Fruit fly (Drosophila melanogaster) whole organism, embryonic: Measurements from ENCODE around the gene CG43401.
A peak's percentile ranks its signal among the peaks of the same experiment; 100 is the strongest.

Source experiments
- CG10959 ChIP-seq: fragments of 200-800 bp; sonication (Bioruptor generic); IDR thresholded peaks from 2 replicates; pipeline ENCODE4 v1.3.6; 2022; ENCODE audit warnings: missing biosample characterization, missing genetic modification characterization
- CG1233 ChIP-seq: fragments of 200-800 bp; sonication (Bioruptor generic); optimal IDR thresholded peaks from 4 replicates; lab custom pipeline; 2018; ENCODE audit warnings: missing biosample characterization, mild to moderate bottlenecking, missing genetic modification characterization
- CG12659 ChIP-seq: fragments of 200-800 bp; sonication (Bioruptor generic); optimal IDR thresholded peaks from 3 replicates; lab custom pipeline; 2017; ENCODE audit warnings: mild to moderate bottlenecking, missing biosample characterization, missing genetic modification reagents, missing genetic modification characterization
- CG15269 ChIP-seq: fragments of 200-800 bp; sonication (Bioruptor generic); optimal IDR thresholded peaks from 2 replicates; lab custom pipeline; 2018; ENCODE audit warnings: missing biosample characterization, mild to moderate bottlenecking, missing genetic modification characterization, moderate library complexity
- CG15514 ChIP-seq: fragments of 200-800 bp; sonication (Bioruptor generic); optimal IDR thresholded peaks from 3 replicates; lab custom pipeline; 2017; ENCODE audit warnings: missing biosample characterization, missing genetic modification characterization, mild to moderate bottlenecking, moderate library complexity, missing genetic modification reagents
- CG17568 ChIP-seq: fragments of 200-800 bp; sonication (Bioruptor generic); optimal IDR thresholded peaks from 2 replicates; lab custom pipeline; 2018; ENCODE audit warnings: missing biosample characterization, mild to moderate bottlenecking, missing genetic modification characterization, moderate library complexity
- CG30431 ChIP-seq: fragments of 200-800 bp; sonication (Bioruptor generic); optimal IDR thresholded peaks from 2 replicates; lab custom pipeline; 2017; ENCODE audit warnings: missing biosample characterization, missing genetic modification characterization
- CG33557 ChIP-seq: fragments of 200-800 bp; sonication (Bioruptor generic); optimal IDR thresholded peaks from 2 replicates; lab custom pipeline; 2019; ENCODE audit warnings: missing biosample characterization, mild to moderate bottlenecking, missing genetic modification characterization, moderate library complexity
- CG34422 ChIP-seq: fragments of 200-800 bp; sonication (Bioruptor generic); IDR thresholded peaks from 3 replicates; pipeline ENCODE4 v1.3.6; 2022; ENCODE audit warnings: missing biosample characterization, missing genetic modification characterization
- CG6689 ChIP-seq: fragments of 200-800 bp; sonication (Bioruptor generic); IDR thresholded peaks from 2 replicates; pipeline ENCODE4 v1.3.6; 2022; ENCODE audit warnings: missing biosample characterization, missing genetic modification characterization
- CG7271 ChIP-seq: fragments of 200-800 bp; sonication (Bioruptor generic); optimal IDR thresholded peaks from 2 replicates; lab custom pipeline; 2018; ENCODE audit warnings: missing biosample characterization, mild to moderate bottlenecking, missing genetic modification characterization, moderate library complexity
- CG7556 ChIP-seq: fragments of 200-800 bp; sonication (Bioruptor generic); optimal IDR thresholded peaks from 2 replicates; lab custom pipeline; 2017; ENCODE audit warnings: missing biosample characterization, mild to moderate bottlenecking, missing genetic modification characterization
- CG7839 ChIP-seq: fragments of 200-800 bp; sonication (Bioruptor generic); optimal IDR thresholded peaks from 3 replicates; lab custom pipeline; 2018; ENCODE audit warnings: missing biosample characterization, mild to moderate bottlenecking, missing genetic modification characterization, moderate library complexity
- CG8359 ChIP-seq: fragments of 200-800 bp; sonication (Bioruptor generic); optimal IDR thresholded peaks from 2 replicates; lab custom pipeline; 2017; ENCODE audit warnings: missing biosample characterization, mild to moderate bottlenecking, missing genetic modification characterization, borderline replicate concordance
- CG9437 ChIP-seq: fragments of 200-800 bp; sonication (Bioruptor generic); optimal IDR thresholded peaks from 2 replicates; lab custom pipeline; 2018; ENCODE audit warnings: missing biosample characterization, mild to moderate bottlenecking, missing genetic modification characterization
- D19A ChIP-seq: fragments of 200-800 bp; optimal IDR thresholded peaks from 3 replicates; lab custom pipeline; 2019; ENCODE audit warnings: missing biosample characterization, mild to moderate bottlenecking, missing genetic modification characterization, moderate library complexity
- Doc3 ChIP-seq: fragments of 200-800 bp; sonication (Bioruptor generic); IDR thresholded peaks from 3 replicates; pipeline ENCODE4 v1.3.6; 2022; ENCODE audit warnings: missing biosample characterization, missing genetic modification characterization; ENCODE audit not compliant: partially characterized antibody
- Fer2 ChIP-seq: fragments of 200-800 bp; sonication (Bioruptor generic); optimal IDR thresholded peaks from 2 replicates; lab custom pipeline; 2018; ENCODE audit warnings: missing biosample characterization, mild to moderate bottlenecking, missing genetic modification characterization, moderate library complexity
- Gsc ChIP-seq: fragments of 200-800 bp; sonication (Bioruptor generic); IDR thresholded peaks from 2 replicates; pipeline ENCODE4 v1.3.6; 2022; ENCODE audit warnings: missing biosample characterization, missing genetic modification characterization
- H15 ChIP-seq: fragments of 200-800 bp; sonication (Bioruptor generic); IDR thresholded peaks from 3 replicates; pipeline ENCODE4 v1.3.6; 2022; ENCODE audit warnings: missing biosample characterization, missing genetic modification characterization
- HLH54F ChIP-seq: fragments of 200-800 bp; sonication (Bioruptor generic); optimal IDR thresholded peaks from 3 replicates; lab custom pipeline; 2016; ENCODE audit warnings: missing biosample characterization, missing genetic modification characterization
- Hey ChIP-seq: fragments of 200-800 bp; sonication (Bioruptor generic); optimal IDR thresholded peaks from 3 replicates; lab custom pipeline; 2018; ENCODE audit warnings: missing biosample characterization, mild to moderate bottlenecking, missing genetic modification characterization
- Lpt ChIP-seq: fragments of >200 bp; optimal IDR thresholded peaks from 2 replicates; lab custom pipeline; 2018; ENCODE audit warnings: missing biosample characterization, missing genetic modification characterization
- Nf-YB ChIP-seq: fragments of 200-800 bp; sonication (Bioruptor generic); optimal IDR thresholded peaks from 3 replicates; lab custom pipeline; 2019; ENCODE audit warnings: missing biosample characterization, mild to moderate bottlenecking, missing genetic modification characterization, moderate library complexity
- NfI ChIP-seq: fragments of 200-800 bp; sonication (Bioruptor generic); optimal IDR thresholded peaks from 3 replicates; lab custom pipeline; 2018; ENCODE audit warnings: missing biosample characterization, mild to moderate bottlenecking, missing genetic modification characterization, moderate library complexity
- Opbp ChIP-seq: fragments of 200-800 bp; sonication (Bioruptor generic); IDR thresholded peaks from 3 replicates; pipeline ENCODE4 v1.3.6; 2022; ENCODE audit warnings: missing biosample characterization, missing genetic modification characterization; ENCODE audit not compliant: partially characterized antibody
- Optix ChIP-seq: fragments of 200-800 bp; sonication (Bioruptor generic); IDR thresholded peaks from 3 replicates; pipeline ENCODE4 v1.3.6; 2022; ENCODE audit warnings: missing biosample characterization, missing genetic modification characterization
- Poxn ChIP-seq: fragments of 200-800 bp; sonication (Bioruptor generic); IDR thresholded peaks from 2 replicates; pipeline ENCODE4 v1.3.6; 2022; ENCODE audit warnings: missing biosample characterization, missing genetic modification characterization
- Spps ChIP-seq: fragments of 200-800 bp; sonication (Bioruptor generic); optimal IDR thresholded peaks from 2 replicates; lab custom pipeline; 2018; ENCODE audit warnings: missing biosample characterization, mild to moderate bottlenecking, missing genetic modification characterization
- Sry-β ChIP-seq: fragments of 200-800 bp; sonication (Bioruptor generic); optimal IDR thresholded peaks from 2 replicates; lab custom pipeline; 2018; ENCODE audit warnings: missing biosample characterization, mild to moderate bottlenecking, missing genetic modification characterization, moderate library complexity
- Usf ChIP-seq: fragments of 200-800 bp; sonication (Bioruptor generic); optimal IDR thresholded peaks from 2 replicates; lab custom pipeline; 2017; ENCODE audit warnings: missing genotype, missing biosample characterization, missing genetic modification characterization
- dmrt11E ChIP-seq: fragments of 200-800 bp; sonication (Bioruptor generic); optimal IDR thresholded peaks from 3 replicates; lab custom pipeline; 2018; ENCODE audit warnings: missing biosample characterization, mild to moderate bottlenecking, missing genetic modification characterization, moderate library complexity
- eve ChIP-seq, 2 experiments: fragments of >200 bp; optimal IDR thresholded peaks; 2 replicates each; lab custom pipeline; 2017; ENCODE audit warnings: missing biosample characterization in 2 of 2, missing genetic modification characterization in 2 of 2
- exex ChIP-seq: fragments of 200-800 bp; sonication (Bioruptor generic); optimal IDR thresholded peaks from 4 replicates; lab custom pipeline; 2018; ENCODE audit warnings: missing biosample characterization, mild to moderate bottlenecking, missing genetic modification characterization, moderate library complexity
- fu2 ChIP-seq: fragments of 200-800 bp; sonication (Bioruptor generic); optimal IDR thresholded peaks from 2 replicates; lab custom pipeline; 2016; ENCODE audit warnings: missing biosample characterization, missing genetic modification characterization
- gcm2 ChIP-seq: fragments of 200-800 bp; sonication (Bioruptor generic); optimal IDR thresholded peaks from 2 replicates; lab custom pipeline; 2016; ENCODE audit warnings: missing biosample characterization, missing genetic modification characterization
- jumu ChIP-seq: fragments of 200-800 bp; sonication (Bioruptor generic); optimal IDR thresholded peaks from 3 replicates; lab custom pipeline; 2016; ENCODE audit warnings: missing biosample characterization, missing genetic modification characterization
- knrl ChIP-seq: fragments of 200-800 bp; sonication (Bioruptor generic); IDR thresholded peaks from 3 replicates; pipeline ENCODE4 v1.3.6; 2022; ENCODE audit warnings: missing biosample characterization, missing genetic modification characterization; ENCODE audit not compliant: partially characterized antibody
- nerfin-2 ChIP-seq: fragments of 200-800 bp; sonication (Bioruptor generic); IDR thresholded peaks from 2 replicates; pipeline ENCODE4 v1.3.6; 2022; ENCODE audit warnings: missing biosample characterization, missing genetic modification characterization; ENCODE audit not compliant: partially characterized antibody
- nmo ChIP-seq: fragments of 200-800 bp; sonication (Bioruptor generic); optimal IDR thresholded peaks from 2 replicates; lab custom pipeline; 2018; ENCODE audit warnings: missing biosample characterization, mild to moderate bottlenecking, missing genetic modification characterization, moderate library complexity
- org-1 ChIP-seq: fragments of 200-800 bp; sonication (Bioruptor generic); optimal IDR thresholded peaks from 2 replicates; lab custom pipeline; 2017; ENCODE audit warnings: missing biosample characterization, missing genetic modification characterization
- unc-4 ChIP-seq: fragments of 200-800 bp; sonication (Bioruptor generic); IDR thresholded peaks from 2 replicates; pipeline ENCODE4 v1.3.6; 2022; ENCODE audit warnings: missing biosample characterization, missing genetic modification characterization; ENCODE audit not compliant: partially characterized antibody
- vnd ChIP-seq: fragments of 200-800 bp; sonication (Bioruptor generic); IDR thresholded peaks from 3 replicates; pipeline ENCODE4 v1.3.6; 2022; ENCODE audit warnings: missing biosample characterization, missing genetic modification characterization; ENCODE audit not compliant: partially characterized antibody

The CG43401 gene

dm6 chr2L:1462136-1462535 lies 33.9 kb downstream of the CG43401 start (continued):
- TF ChIP-seq CG15514 (GFP tag; lab: Kevin White, UChicago) (no peak), nmo (peak; percentile 37), NfI (no peak), CG8359 (GFP tag; lab: Kevin White, UChicago) (no peak), Sry-β (GFP tag; lab: Kevin White, UChicago) (peak; percentile 77), unc-4 (GFP tag; lab: Robert Waterston, UW) (0 out of 2 replicates have a peak, but pooled peaks have one; percentile 46), HLH54F (GFP tag; lab: Kevin White, UChicago) (no peak), Spps (peak; percentile 17), jumu (GFP tag; lab: Kevin White, UChicago) (peak; percentile 24), CG34422 (GFP tag; lab: Robert Waterston, UW) (0 out of 3 replicates have a peak, but pooled peaks have one; percentile 58), CG6689 (GFP tag; lab: Robert Waterston, UW) (peak; percentile 72), dmrt11E (tag; lab: Kevin White, UChicago) (peak; percentile 87), Poxn (GFP tag; lab: Robert Waterston, UW) (no peak), vnd (GFP tag; lab: Robert Waterston, UW) (peak; percentile 59; the same call in 2 of the 3 replicates), Hey (tag; lab: Kevin White, UChicago) (no peak), H15 (peak; percentile 40; the same call in 1 of the 3 replicates), Nf-YB (GFP tag; lab: Kevin White, UChicago) (no peak), gcm2 (no peak), fu2 (GFP tag; lab: Kevin White, UChicago) (no peak), CG15269 (tag; lab: Kevin White, UChicago) (peak; percentile 3), CG10959 (GFP tag; lab: Robert Waterston, UW) (peak; percentile 86), Gsc (GFP tag; lab: Robert Waterston, UW) (0 out of 2 replicates have a peak, but pooled peaks have one; percentile 27), Optix (GFP tag; lab: Robert Waterston, UW) (no peak), eve (GFP tag; optimal IDR thresholded peaks at IDR 0.05; lab: Kevin White, UChicago) (peak; percentile 20 to 27), CG7839 (peak; percentile 19), CG30431 (peak; percentile 4), CG7556 (GFP tag; lab: Kevin White, UChicago) (peak; percentile 53), CG1233 (no peak), CG9437 (no peak), CG12659 (no peak), CG7271 (no peak), org-1 (GFP tag; lab: Kevin White, UChicago) (no peak), Fer2 (no peak), knrl (GFP tag; lab: Robert Waterston, UW) (peak; percentile 70; the same call in 2 of the 3 replicates), exex (tag; lab: Kevin White, UChicago) (no peak), Lpt (GFP tag; lab: Kevin White, UChicago) (no peak), Usf (GFP tag; lab: Kevin White, UChicago) (no peak), Opbp (GFP tag; lab: Robert Waterston, UW) (peak; percentile 78; the same call in 2 of the 3 replicates), Doc3 (GFP tag; lab: Robert Waterston, UW) (peak; percentile 79), nerfin-2 (GFP tag; lab: Robert Waterston, UW) (peak; percentile 47), CG17568 (GFP tag; lab: Kevin White, UChicago) (no peak), CG33557 (GFP tag; lab: Kevin White, UChicago) (peak; percentile 85), D19A (tag; lab: Kevin White, UChicago) (peak; percentile 56)
